Worm (Caenorhabditis elegans): ENCODE data around the gene F26A1.1.

The F26A1.1 gene

DNA sequence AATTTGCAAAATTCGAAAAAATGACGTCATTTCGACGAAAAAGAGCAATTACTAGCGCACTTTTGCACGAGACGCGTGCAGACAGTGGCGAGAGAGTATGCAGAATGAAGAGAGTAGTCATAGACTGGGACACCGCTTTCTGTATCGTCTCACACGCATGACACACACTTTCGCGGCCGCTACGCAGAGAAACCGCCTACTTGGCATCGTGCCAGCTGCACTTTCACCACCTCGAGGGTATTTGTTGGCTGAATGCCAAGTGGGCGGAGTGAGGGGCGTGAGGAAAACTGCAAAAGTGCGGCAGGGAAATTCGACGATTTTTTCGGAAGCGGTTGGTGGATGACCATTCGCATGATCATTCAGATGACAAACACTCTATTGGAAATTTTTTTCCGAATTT lies 49.4 kb downstream of the F26A1.1 start (continued):
- TF ChIP-seq ceh-9 (tag; optimal IDR thresholded peaks at IDR 0.05) (no peak), lsy-12 (tag; optimal IDR thresholded peaks at IDR 0.05) (peak; percentile 98), fos-1 (tag; optimal IDR thresholded peaks at IDR 0.05) (peak; percentile 97), elt-1 (tag; optimal IDR thresholded peaks at IDR 0.05) (peak; percentile 85), fkh-10 (GFP tag; optimal IDR thresholded peaks at IDR 0.05) (peak; percentile 99), ceh-28 (tag; optimal IDR thresholded peaks at IDR 0.05) (peak; percentile 95)

ce11 chrIII:4900260-4900659 lies 50.0 kb downstream of the F26A1.1 start, which contains the start of gene tag-340:
Gene tag-340 (plus strand): TSS chrIII:4900508.
- TF ChIP-seq nhr-12 (tag; optimal IDR thresholded peaks at IDR 0.05) (no peak), fos-1 (tag; optimal IDR thresholded peaks at IDR 0.05) (no peak), sea-2 (GFP tag; optimal IDR thresholded peaks at IDR 0.05) (no peak), nhr-67 (tag; optimal IDR thresholded peaks at IDR 0.05) (no peak), elt-3 (tag; optimal IDR thresholded peaks at IDR 0.05) (no peak), nhr-25 (tag; optimal IDR thresholded peaks at IDR 0.05) (no peak), pha-4 (tag; optimal IDR thresholded peaks at IDR 0.05) (no peak), elt-1 (tag; optimal IDR thresholded peaks at IDR 0.05) (no peak)
